Worm (Caenorhabditis elegans) whole organism, midembryonic: Measurements from ENCODE around the gene nhr-112.

Experiments
- T22C8.4 ChIP-seq: fragments of 200-800 bp; sonication (Bioruptor generic); IDR thresholded peaks from 2 replicates; pipeline ENCODE4 v1.3.6; 2022; ENCODE audit warnings: missing genetic modification characterization, missing compliant biosample characterization
- cog-1 ChIP-seq: sonication (generic microtip); optimal IDR thresholded peaks from 2 replicates; lab custom pipeline; 2016; ENCODE audit warnings: missing genetic modification characterization, missing compliant biosample characterization
- flt-1 ChIP-seq: fragments of 200-800 bp; sonication (Bioruptor generic); IDR thresholded peaks from 2 replicates; pipeline ENCODE4 v1.3.6; 2022; ENCODE audit warnings: missing genetic modification characterization, missing compliant biosample characterization
- klf-2 ChIP-seq: fragments of 200-800 bp; sonication (Bioruptor generic); conservative IDR thresholded peaks from 2 replicates; pipeline ENCODE4 v1.3.6; 2022; ENCODE audit warnings: missing genetic modification reagents, missing genetic modification characterization, missing compliant biosample characterization
- med-1 ChIP-seq: sonication (generic microtip); optimal IDR thresholded peaks from 2 replicates; lab custom pipeline; 2017; ENCODE audit warnings: missing genetic modification characterization, mild to moderate bottlenecking, missing compliant biosample characterization, antibody characterized with exemption, missing genetic modification reagents; ENCODE audit not compliant: insufficient read depth
- ref-1 ChIP-seq: fragments of 200-800 bp; sonication (Bioruptor generic); conservative IDR thresholded peaks from 2 replicates; pipeline ENCODE4 v1.3.6; 2022; ENCODE audit warnings: missing genetic modification reagents, missing genetic modification characterization, missing compliant biosample characterization
- tab-1 ChIP-seq: fragments of 200-800 bp; sonication (Bioruptor generic); IDR thresholded peaks from 2 replicates; pipeline ENCODE4 v1.3.6; 2022; ENCODE audit warnings: missing genetic modification characterization, missing compliant biosample characterization
- ztf-23 ChIP-seq: fragments of 200-800 bp; sonication (Bioruptor generic); IDR thresholded peaks from 2 replicates; pipeline ENCODE4 v1.3.6; 2022; ENCODE audit warnings: missing genetic modification reagents, missing genetic modification characterization, missing compliant biosample characterization
- ztf-29 ChIP-seq: fragments of 200-800 bp; sonication (Bioruptor generic); IDR thresholded peaks from 2 replicates; pipeline ENCODE4 v1.3.6; 2022; ENCODE audit warnings: missing genetic modification reagents, missing genetic modification characterization, missing compliant biosample characterization

Gene nhr-112

ce11 chrV:16683359-16683758, 40.3 kb downstream of the nhr-112 start:
- TF ChIP-seq med-1 (GFP tag; lab: Kevin White, UChicago) (no peak), klf-2 (GFP tag; lab: Robert Waterston, UW) (no peak), flt-1 (GFP tag; lab: Robert Waterston, UW) (no peak), cog-1 (tag; lab: Kevin White, UChicago) (no peak), tab-1 (GFP tag; lab: Robert Waterston, UW) (no peak), ztf-23 (GFP tag; lab: Robert Waterston, UW) (no peak), T22C8.4 (GFP tag; lab: Robert Waterston, UW) (no peak), ref-1 (GFP tag; lab: Robert Waterston, UW) (no peak), ztf-29 (GFP tag; lab: Robert Waterston, UW) (no peak)

ce11 chrV:16682886-16683285, 40.8 kb downstream of the nhr-112 start, which contains the start of gene srw-36:
Gene srw-36, plus strand, starts transcription at chrV:16683186.
- TF ChIP-seq tab-1 (GFP tag; lab: Robert Waterston, UW), result no peak
- TF ChIP-seq ztf-29 (GFP tag; lab: Robert Waterston, UW), result no peak
- TF ChIP-seq T22C8.4 (GFP tag; lab: Robert Waterston, UW), result no peak
- TF ChIP-seq ztf-23 (GFP tag; lab: Robert Waterston, UW), result no peak
- TF ChIP-seq med-1 (GFP tag; lab: Kevin White, UChicago), result no peak
- TF ChIP-seq klf-2 (GFP tag; lab: Robert Waterston, UW), result no peak
- no peak for TF ChIP-seq ref-1 (GFP tag; lab: Robert Waterston, UW)

ce11 chrV:16679981-16680380, 43.7 kb downstream of the nhr-112 start, which contains the start of gene srw-44:
Gene srw-44, plus strand, starts transcription at chrV:16680281.
- no peak for TF ChIP-seq ref-1 (GFP tag; lab: Robert Waterston, UW)
- TF ChIP-seq T22C8.4 (GFP tag; lab: Robert Waterston, UW), result no peak
- TF ChIP-seq tab-1 (GFP tag; lab: Robert Waterston, UW), result no peak
- TF ChIP-seq klf-2 (GFP tag; lab: Robert Waterston, UW), result no peak
- no peak for TF ChIP-seq med-1 (GFP tag; lab: Kevin White, UChicago)
- TF ChIP-seq ztf-29 (GFP tag; lab: Robert Waterston, UW), result no peak
- no peak for TF ChIP-seq flt-1 (GFP tag; lab: Robert Waterston, UW)
- no peak for TF ChIP-seq cog-1 (tag; lab: Kevin White, UChicago)
- TF ChIP-seq ztf-23 (GFP tag; lab: Robert Waterston, UW), result no peak

ce11 chrV:16679237-16679636, 44.4 kb downstream of the nhr-112 start, which contains the start of gene srz-103:
Gene srz-103, minus strand, starts transcription at chrV:16679337.
- no peak for TF ChIP-seq ref-1 (GFP tag; lab: Robert Waterston, UW)
- no peak for TF ChIP-seq T22C8.4 (GFP tag; lab: Robert Waterston, UW)
- no peak for TF ChIP-seq klf-2 (GFP tag; lab: Robert Waterston, UW)
- TF ChIP-seq ztf-23 (GFP tag; lab: Robert Waterston, UW), result no peak
- TF ChIP-seq ztf-29 (GFP tag; lab: Robert Waterston, UW), result no peak

ce11 chrV:16675553-16675952, 48.1 kb downstream of the nhr-112 start, which contains the start of gene srz-1:
Gene srz-1, plus strand, starts transcription at chrV:16675853.
- no peak for TF ChIP-seq flt-1 (GFP tag; lab: Robert Waterston, UW)
- no peak for TF ChIP-seq med-1 (GFP tag; lab: Kevin White, UChicago)
- TF ChIP-seq cog-1 (tag; lab: Kevin White, UChicago), result no peak
- TF ChIP-seq tab-1 (GFP tag; lab: Robert Waterston, UW), result no peak
- TF ChIP-seq klf-2 (GFP tag; lab: Robert Waterston, UW), result no peak
- no peak for TF ChIP-seq ztf-23 (GFP tag; lab: Robert Waterston, UW)
- no peak for TF ChIP-seq ztf-29 (GFP tag; lab: Robert Waterston, UW)
- no peak for TF ChIP-seq T22C8.4 (GFP tag; lab: Robert Waterston, UW)
- no peak for TF ChIP-seq ref-1 (GFP tag; lab: Robert Waterston, UW)

ce11 chrV:16674399-16674798, 49.2 kb downstream of the nhr-112 start:
- TF ChIP-seq flt-1 (GFP tag; lab: Robert Waterston, UW) (no peak), ztf-29 (GFP tag; lab: Robert Waterston, UW) (no peak)

- no peak for TF ChIP-seq ref-1 (GFP tag; lab: Robert Waterston, UW)
- TF ChIP-seq T22C8.4 (GFP tag; lab: Robert Waterston, UW), result no peak
- TF ChIP-seq flt-1 (GFP tag; lab: Robert Waterston, UW), result no peak
- TF ChIP-seq ztf-23 (GFP tag; lab: Robert Waterston, UW), result no peak
- no peak for TF ChIP-seq med-1 (GFP tag; lab: Kevin White, UChicago)
- TF ChIP-seq cog-1 (tag; lab: Kevin White, UChicago), result no peak
- TF ChIP-seq tab-1 (GFP tag; lab: Robert Waterston, UW), result no peak
- TF ChIP-seq klf-2 (GFP tag; lab: Robert Waterston, UW), result no peak
- TF ChIP-seq ztf-29 (GFP tag; lab: Robert Waterston, UW), result no peak
Observed at ce11 chrV:16672198-16672597, 51.4 kb downstream of the nhr-112 start, which contains the start of gene F14F8.8. Gene F14F8.8, minus strand, starts transcription at chrV:16672298.
